Worm (Caenorhabditis elegans): ENCODE data around the gene ZC449.1.

- TF ChIP-seq elt-1 (tag; optimal IDR thresholded peaks at IDR 0.05; ENCODE audit: borderline replicate concordance, insufficient read depth) (no peak), nhr-76 (tag; optimal IDR thresholded peaks at IDR 0.05) (no peak), elt-3 (tag; optimal IDR thresholded peaks at IDR 0.05) (no peak), ztf-11 (tag; optimal IDR thresholded peaks at IDR 0.05) (no peak), blmp-1 (tag; optimal IDR thresholded peaks at IDR 0.05) (no peak), nhr-237 (tag; optimal IDR thresholded peaks at IDR 0.05) (no peak), M03D4.4 (tag; optimal IDR thresholded peaks at IDR 0.05) (no peak), snpc-4 (tag; optimal IDR thresholded peaks at IDR 0.05) (no peak), ces-1 (GFP tag; optimal IDR thresholded peaks at IDR 0.05) (no peak), unc-62 (GFP tag; optimal IDR thresholded peaks at IDR 0.05) (no peak), nhr-28 (tag; optimal IDR thresholded peaks at IDR 0.05) (no peak), ceh-83 (GFP tag; optimal IDR thresholded peaks at IDR 0.05) (no peak), nhr-12 (tag; optimal IDR thresholded peaks at IDR 0.05) (no peak)
Observed at ce11 chrX:5006972-5007371, 17.2 kb upstream of the ZC449.1 start.
